Worm (Caenorhabditis elegans) whole organism, late embryonic: ENCODE results near the gene Y110A2AL.1.

ENCODE experiments used
- ama-1 ChIP-seq: fragments of 150-350 bp; optimal IDR thresholded peaks from 2 replicates; lab custom pipeline; 2014
- ceh-34 ChIP-seq: sonication (generic microtip); optimal IDR thresholded peaks from 2 replicates; lab custom pipeline; 2016; ENCODE audit warnings: mild to moderate bottlenecking, missing genetic modification characterization, missing compliant biosample characterization
- mec-3 ChIP-seq: sonication (generic microtip); optimal IDR thresholded peaks from 2 replicates; lab custom pipeline; 2016; ENCODE audit warnings: borderline replicate concordance, missing genetic modification characterization, missing compliant biosample characterization
- unc-86 ChIP-seq: sonication (generic microtip); optimal IDR thresholded peaks from 2 replicates; lab custom pipeline; 2016; ENCODE audit warnings: missing genetic modification characterization, missing compliant biosample characterization

ce11 chrII:2830144-2830543, 44.8 kb upstream of the Y110A2AL.1 start:
- TF ChIP-seq unc-86 (tag; lab: Kevin White, UChicago) (no peak), ceh-34 (tag; lab: Kevin White, UChicago) (no peak), mec-3 (no peak), ama-1 (no peak)
